Worm (Caenorhabditis elegans): Measurements from ENCODE around the gene pmk-3.

The pmk-3 gene

DNA sequence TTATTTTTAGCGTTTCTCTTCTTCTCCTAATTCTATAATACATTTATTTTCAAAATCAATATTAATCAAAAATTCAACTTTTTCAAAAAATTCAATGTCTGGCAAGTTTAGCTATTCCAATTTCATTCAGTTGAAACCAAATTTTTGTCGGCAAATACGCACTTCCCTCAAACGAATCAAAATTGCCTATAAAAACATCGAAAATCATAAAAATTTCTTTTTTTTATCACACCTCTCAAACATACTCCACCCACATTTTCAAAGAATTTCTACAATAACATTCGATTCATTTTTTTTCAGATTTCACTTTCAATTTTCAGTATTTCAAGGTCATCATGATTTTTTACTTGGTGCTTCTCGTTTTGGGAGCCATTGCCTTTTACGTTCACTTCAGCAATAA lies 20.1 kb downstream of the pmk-3 start, which contains the start of gene faah-1:
TSS of gene faah-1 (plus strand) at position 301 of the 400 bp plus-strand sequence.
- TF ChIP-seq snu-23 (GFP tag; optimal IDR thresholded peaks at IDR 0.05) (no peak), fos-1 (tag; optimal IDR thresholded peaks at IDR 0.05) (no peak), zip-4 (GFP tag; optimal IDR thresholded peaks at IDR 0.05) (no peak), lin-35 (GFP tag; optimal IDR thresholded peaks at IDR 0.05) (no peak), vab-15 (tag; optimal IDR thresholded peaks at IDR 0.05) (no peak), C16A3.4 (tag; optimal IDR thresholded peaks at IDR 0.05) (no peak), swsn-7 (tag; optimal IDR thresholded peaks at IDR 0.05) (no peak)

DNA sequence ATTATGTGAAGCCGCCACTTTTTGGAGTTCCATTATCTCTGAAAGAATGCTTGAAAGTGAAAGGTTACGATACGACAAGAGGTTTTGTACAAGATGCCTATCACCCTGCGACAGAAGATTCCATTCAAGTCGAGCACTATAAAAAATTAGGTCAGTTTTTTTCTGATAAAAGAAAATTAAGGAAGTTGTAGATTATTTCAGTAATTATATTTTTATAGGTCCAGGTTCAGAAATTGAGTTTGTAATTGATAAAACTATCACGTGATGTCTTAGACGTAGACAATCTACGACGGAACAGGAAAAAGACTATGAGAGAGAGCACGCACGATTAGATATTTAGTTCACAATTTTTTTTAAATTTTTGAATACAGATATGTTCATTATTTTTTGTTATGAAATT lies 21.0 kb downstream of the pmk-3 start:
- TF ChIP-seq nhr-11 (tag; optimal IDR thresholded peaks at IDR 0.05) (no peak), elt-2 (tag; optimal IDR thresholded peaks at IDR 0.05) (peak; percentile 61), xbp-1 (tag; optimal IDR thresholded peaks at IDR 0.05) (no peak), C16A3.4 (tag; optimal IDR thresholded peaks at IDR 0.05) (no peak)

ce11 chrIV:8161774-8162173 lies 22.8 kb downstream of the pmk-3 start:
- TF ChIP-seq F16B12.6 (tag; optimal IDR thresholded peaks at IDR 0.05) (no peak), tlp-1 (tag; optimal IDR thresholded peaks at IDR 0.05) (peak; percentile 9), nhr-90 (tag; optimal IDR thresholded peaks at IDR 0.05; ENCODE audit: poor library complexity) (no peak), Y116A8C.19 (tag; optimal IDR thresholded peaks at IDR 0.05; ENCODE audit: borderline replicate concordance) (no peak), ceh-88 (GFP tag; IDR thresholded peaks at IDR 0.05) (no peak), snpc-4 (tag; optimal IDR thresholded peaks at IDR 0.05) (no peak), efl-3 (GFP tag; optimal IDR thresholded peaks at IDR 0.05) (no peak), hlh-17 (GFP tag; optimal IDR thresholded peaks at IDR 0.05; ENCODE audit: borderline replicate concordance) (no peak), elt-2 (tag; optimal IDR thresholded peaks at IDR 0.05) (peak; percentile 37), ztf-11 (tag; optimal IDR thresholded peaks at IDR 0.05) (no peak), sox-4 (tag; optimal IDR thresholded peaks at IDR 0.05) (no peak), unc-130 (tag; optimal IDR thresholded peaks at IDR 0.05) (no peak), nhr-28 (tag; optimal IDR thresholded peaks at IDR 0.05) (no peak), C34B4.2 (tag; optimal IDR thresholded peaks at IDR 0.05) (no peak), isw-1 (GFP tag; IDR thresholded peaks at IDR 0.05) (no peak), ceh-82 (tag; optimal IDR thresholded peaks at IDR 0.05) (no peak), nhr-71 (tag; optimal IDR thresholded peaks at IDR 0.05) (no peak)

- TF ChIP-seq zip-4 (GFP tag; optimal IDR thresholded peaks at IDR 0.05) (no peak), elt-2 (tag; optimal IDR thresholded peaks at IDR 0.05) (peak; percentile 92)
These were observed 24.7 kb downstream of the pmk-3 start, which contains the start of gene clec-51 for ce11 chrIV:8163687-8164086. clec-51 (minus strand) TSS chrIV:8163800.

- TF ChIP-seq hlh-17 (GFP tag; optimal IDR thresholded peaks at IDR 0.05; ENCODE audit: borderline replicate concordance) (no peak), aha-1 (tag; optimal IDR thresholded peaks at IDR 0.05) (no peak), isw-1 (GFP tag; IDR thresholded peaks at IDR 0.05) (no peak), hlh-4 (tag; optimal IDR thresholded peaks at IDR 0.05) (no peak), snu-23 (GFP tag; optimal IDR thresholded peaks at IDR 0.05) (no peak), Y116A8C.19 (tag; optimal IDR thresholded peaks at IDR 0.05; ENCODE audit: borderline replicate concordance) (no peak), ceh-63 (GFP tag; optimal IDR thresholded peaks at IDR 0.05) (no peak), efl-1 (optimal IDR thresholded peaks at IDR 0.05) (no peak), efl-1 (GFP tag; optimal IDR thresholded peaks at IDR 0.05 in 1 of 2) (no peak), alr-1 (tag; optimal IDR thresholded peaks at IDR 0.05; ENCODE audit: borderline replicate concordance) (no peak), nhr-237 (tag; optimal IDR thresholded peaks at IDR 0.05) (no peak), nhr-11 (tag; optimal IDR thresholded peaks at IDR 0.05) (no peak), mef-2 (tag; optimal IDR thresholded peaks at IDR 0.05) (no peak), unc-86 (tag; optimal IDR thresholded peaks at IDR 0.05) (no peak)
These were observed 25.5 kb downstream of the pmk-3 start for ce11 chrIV:8164515-8164914.

Measured in whole organism, L1 larva.